Worm (Caenorhabditis elegans) whole organism, mixed stage, embryonic: ENCODE measurements around the gene pmt-1.

Experiments used
- M03D4.4 ChIP-seq: sonication (generic microtip); optimal IDR thresholded peaks from 2 replicates; lab custom pipeline; 2017; ENCODE audit warnings: mild to moderate bottlenecking, missing genetic modification characterization, missing compliant biosample characterization
- ceh-39 ChIP-seq: fragments of 150-350 bp; optimal IDR thresholded peaks from 2 replicates; lab custom pipeline; 2014; ENCODE audit warnings: missing biosample characterization, missing genetic modification characterization
- ceh-43 ChIP-seq: fragments of 200-800 bp; sonication (Bioruptor generic); optimal IDR thresholded peaks from 2 replicates; lab custom pipeline; 2018; ENCODE audit warnings: mild to moderate bottlenecking, missing genetic modification characterization, moderate library complexity, missing compliant biosample characterization
- ces-1 ChIP-seq: fragments of 150-350 bp; optimal IDR thresholded peaks from 2 replicates; lab custom pipeline; 2014; ENCODE audit warnings: missing biosample characterization, missing genetic modification reagents, missing genetic modification characterization
- cnd-1 ChIP-seq: fragments of 200-800 bp; sonication (Bioruptor generic); optimal IDR thresholded peaks from 2 replicates; lab custom pipeline; 2018; ENCODE audit warnings: mild to moderate bottlenecking, missing genetic modification characterization, missing compliant biosample characterization
- drap-1 ChIP-seq: fragments of 200-800 bp; sonication (Bioruptor generic); optimal IDR thresholded peaks from 3 replicates; lab custom pipeline; 2018; ENCODE audit warnings: mild to moderate bottlenecking, missing genetic modification characterization, missing compliant biosample characterization
- elt-1 ChIP-seq: sonication (generic microtip); optimal IDR thresholded peaks from 2 replicates; lab custom pipeline; 2017; ENCODE audit warnings: missing genetic modification characterization, mild to moderate bottlenecking, missing compliant biosample characterization, antibody characterized with exemption, moderate library complexity, borderline replicate concordance; ENCODE audit not compliant: insufficient read depth
- elt-3 ChIP-seq: fragments of 150-350 bp; optimal IDR thresholded peaks from 2 replicates; lab custom pipeline; 2014; ENCODE audit warnings: missing biosample characterization, missing genetic modification characterization
- flh-1 ChIP-seq: fragments of 200-800 bp; sonication (Bioruptor generic); optimal IDR thresholded peaks from 2 replicates; lab custom pipeline; 2018; ENCODE audit warnings: mild to moderate bottlenecking, missing genetic modification characterization, moderate library complexity, missing compliant biosample characterization
- ham-2 ChIP-seq: fragments of 200-800 bp; sonication (Bioruptor generic); optimal IDR thresholded peaks from 2 replicates; lab custom pipeline; 2018; ENCODE audit warnings: mild to moderate bottlenecking, missing genetic modification characterization, missing compliant biosample characterization
- hlh-1 ChIP-seq: fragments of 150-350 bp; optimal IDR thresholded peaks from 2 replicates; lab custom pipeline; 2014; ENCODE audit warnings: missing biosample characterization, missing genetic modification reagents, missing genetic modification characterization
- lin-13 ChIP-seq: fragments of 150-350 bp; optimal IDR thresholded peaks from 2 replicates; lab custom pipeline; 2014; ENCODE audit warnings: missing biosample characterization, missing genetic modification characterization
- lin-32 ChIP-seq: fragments of 200-800 bp; sonication (Bioruptor generic); optimal IDR thresholded peaks from 2 replicates; lab custom pipeline; 2018; ENCODE audit warnings: mild to moderate bottlenecking, missing genetic modification characterization, missing compliant biosample characterization
- lsy-2 ChIP-seq: fragments of 150-350 bp; optimal IDR thresholded peaks from 2 replicates; lab custom pipeline; 2014; ENCODE audit warnings: missing biosample characterization, missing genetic modification characterization
- mls-2 ChIP-seq: sonication (generic microtip); optimal IDR thresholded peaks from 2 replicates; lab custom pipeline; 2016; ENCODE audit warnings: mild to moderate bottlenecking, missing genetic modification characterization, moderate library complexity, missing compliant biosample characterization
- nhr-12 ChIP-seq: fragments of 150-350 bp; optimal IDR thresholded peaks from 2 replicates; lab custom pipeline; 2014; ENCODE audit warnings: missing biosample characterization, missing genetic modification characterization
- nhr-2 ChIP-seq: fragments of 150-350 bp; optimal IDR thresholded peaks from 2 replicates; lab custom pipeline; 2014; ENCODE audit warnings: missing biosample characterization, missing genetic modification characterization
- nhr-237 ChIP-seq: fragments of 150-350 bp; optimal IDR thresholded peaks from 2 replicates; lab custom pipeline; 2014; ENCODE audit warnings: missing biosample characterization, missing genetic modification characterization
- nhr-28 ChIP-seq: fragments of 150-350 bp; optimal IDR thresholded peaks from 2 replicates; lab custom pipeline; 2014; ENCODE audit warnings: missing biosample characterization, missing genetic modification characterization
- nhr-76 ChIP-seq: sonication (generic microtip); optimal IDR thresholded peaks from 2 replicates; lab custom pipeline; 2017; ENCODE audit warnings: missing biosample characterization, missing genetic modification characterization
- snpc-4 ChIP-seq: fragments of 150-350 bp; optimal IDR thresholded peaks from 2 replicates; lab custom pipeline; 2014; ENCODE audit warnings: missing biosample characterization, missing genetic modification characterization
- sptf-1 ChIP-seq: sonication (generic microtip); optimal IDR thresholded peaks from 2 replicates; lab custom pipeline; 2017; ENCODE audit warnings: mild to moderate bottlenecking, missing genetic modification characterization, moderate library complexity, missing compliant biosample characterization
- tbx-8 ChIP-seq: fragments of 200-800 bp; sonication (Bioruptor generic); optimal IDR thresholded peaks from 2 replicates; lab custom pipeline; 2018; ENCODE audit warnings: mild to moderate bottlenecking, missing genetic modification characterization, moderate library complexity, missing compliant biosample characterization
- unc-120 ChIP-seq: sonication (generic microtip); optimal IDR thresholded peaks from 2 replicates; lab custom pipeline; 2017; ENCODE audit warnings: missing genetic modification characterization, missing compliant biosample characterization; ENCODE audit not compliant: poor library complexity, severe bottlenecking
- unc-39 ChIP-seq: fragments of 150-350 bp; optimal IDR thresholded peaks from 2 replicates; lab custom pipeline; 2014; ENCODE audit warnings: missing biosample characterization, missing genetic modification characterization
- zip-8 ChIP-seq: fragments of 150-350 bp; optimal IDR thresholded peaks from 2 replicates; lab custom pipeline; 2014; ENCODE audit warnings: missing biosample characterization, missing genetic modification characterization
- ztf-11 ChIP-seq: fragments of 150-350 bp; optimal IDR thresholded peaks from 2 replicates; lab custom pipeline; 2014; ENCODE audit warnings: missing biosample characterization, missing genetic modification characterization

pmt-1 gene

DNA sequence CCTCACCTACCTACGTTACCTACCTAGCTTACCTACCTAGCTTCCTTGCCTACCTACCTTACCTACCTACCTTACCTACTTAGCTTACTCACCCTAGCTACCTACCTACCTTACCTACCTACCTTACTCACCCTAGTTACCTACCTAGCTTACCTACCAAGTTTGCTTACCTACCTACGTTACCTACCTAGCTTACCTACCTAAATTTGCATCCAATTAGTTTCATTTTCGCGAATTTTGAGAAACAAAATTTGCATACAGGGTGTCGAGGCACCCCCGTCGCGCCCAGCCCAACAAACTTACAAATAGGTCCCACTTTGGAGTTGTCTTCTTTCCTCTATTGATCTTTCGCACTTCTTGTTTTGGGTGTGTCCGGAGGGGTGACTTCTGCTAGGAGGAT is 13.3 kb downstream of the pmt-1 start:
- TF ChIP-seq nhr-2 (tag; lab: Kevin White, UChicago), result no peak

DNA sequence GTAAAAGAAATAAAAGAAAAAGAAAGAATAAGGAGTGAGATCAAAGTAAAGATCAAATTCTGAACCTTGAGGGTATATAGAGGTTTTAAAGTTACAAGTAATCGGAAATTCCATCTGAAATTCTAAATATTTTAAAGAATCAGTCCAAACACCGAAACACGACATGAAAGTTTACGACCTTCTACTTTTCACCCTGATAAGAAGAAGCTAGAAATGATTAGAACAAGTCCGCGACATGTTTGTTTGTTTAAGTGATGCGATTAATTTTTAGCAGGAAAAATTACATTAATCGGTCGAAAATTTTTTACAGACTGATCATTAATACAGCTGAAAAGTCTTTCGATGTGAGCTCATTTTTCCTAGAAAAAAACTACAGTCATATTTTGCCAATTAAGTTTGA is 17.7 kb downstream of the pmt-1 start:
- TF ChIP-seq M03D4.4 (no peak), sptf-1 (tag; lab: Kevin White, UChicago) (no peak), elt-3 (tag; lab: Kevin White, UChicago) (no peak), lin-13 (tag; lab: Kevin White, UChicago) (no peak), drap-1 (GFP tag; lab: Kevin White, UChicago) (no peak), elt-1 (no peak), ztf-11 (no peak), nhr-28 (tag; lab: Kevin White, UChicago) (no peak)

DNA sequence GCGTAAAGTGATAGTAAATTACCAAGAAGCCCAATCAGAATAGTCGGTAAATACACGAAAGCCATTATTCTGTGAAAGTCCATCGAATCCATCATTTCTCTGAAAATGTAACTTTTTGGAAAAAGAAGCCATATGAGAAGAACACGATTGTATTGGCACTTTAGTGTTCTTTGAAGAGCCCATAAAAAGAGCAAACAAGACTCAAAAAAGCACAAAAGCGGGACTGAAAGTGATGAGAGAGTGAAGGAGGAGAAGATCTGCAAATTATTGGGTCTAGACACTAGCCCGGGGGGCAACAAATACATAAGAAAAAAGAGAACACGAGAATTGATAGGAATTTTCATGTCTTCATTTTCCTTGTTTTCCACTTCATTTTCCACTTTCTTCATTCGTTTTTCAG is 26.9 kb downstream of the pmt-1 start, which contains the start of gene frpr-4:
frpr-4 (minus strand) TSS at position 101 of the 400 bp plus-strand sequence.
- no peak for TF ChIP-seq sptf-1 (tag; lab: Kevin White, UChicago)
- no peak for TF ChIP-seq M03D4.4
- TF ChIP-seq nhr-2 (tag; lab: Kevin White, UChicago), result no peak
- TF ChIP-seq unc-120 (tag; lab: Kevin White, UChicago), result no peak
- TF ChIP-seq flh-1 (GFP tag; lab: Kevin White, UChicago), result no peak
- TF ChIP-seq mls-2 (tag; lab: Kevin White, UChicago), result no peak
- TF ChIP-seq unc-39 (tag; lab: Kevin White, UChicago), result no peak
- TF ChIP-seq ces-1 (GFP tag; lab: Kevin White, UChicago), result no peak
- no peak for TF ChIP-seq nhr-237 (tag; lab: Kevin White, UChicago)
- TF ChIP-seq snpc-4 (tag; lab: Kevin White, UChicago), result no peak
- TF ChIP-seq hlh-1 (tag; lab: Kevin White, UChicago), result no peak
- no peak for TF ChIP-seq nhr-12 (tag; lab: Kevin White, UChicago)
- TF ChIP-seq elt-3 (tag; lab: Kevin White, UChicago), result no peak
- TF ChIP-seq drap-1 (GFP tag; lab: Kevin White, UChicago), result no peak
- TF ChIP-seq elt-1, result no peak
- TF ChIP-seq lsy-2 (tag; lab: Kevin White, UChicago), result no peak
- TF ChIP-seq ztf-11, result no peak
- no peak for TF ChIP-seq ham-2 (GFP tag; lab: Kevin White, UChicago)

DNA sequence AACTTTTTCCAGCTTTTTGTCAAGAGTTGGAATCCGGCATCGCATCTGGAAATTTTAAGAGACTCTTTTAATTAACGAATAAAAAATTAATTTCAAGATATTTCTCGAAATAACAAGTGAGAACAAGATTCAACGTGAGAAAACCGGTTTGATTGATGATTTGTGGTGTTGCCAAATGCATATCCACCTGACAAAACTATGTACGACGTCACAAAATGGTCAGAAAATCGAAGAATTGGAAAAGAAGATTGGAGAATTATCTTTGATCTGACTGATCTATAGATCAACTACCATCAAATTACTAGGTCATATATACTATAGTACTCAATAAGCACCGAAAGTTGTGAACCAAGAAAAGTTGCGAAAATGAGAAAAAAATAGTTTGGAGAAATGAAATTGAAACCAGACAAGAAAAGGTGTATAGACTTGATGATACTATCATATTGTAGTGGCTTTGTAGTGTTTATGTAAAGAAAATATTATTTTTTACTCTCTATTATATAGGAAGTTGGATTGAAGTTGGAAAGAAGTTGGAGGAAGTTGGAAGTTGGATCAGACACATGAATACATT is 35.4 kb downstream of the pmt-1 start, which contains the start of gene ptr-6:
ptr-6 (minus strand) TSS at position 47 of the 571 bp plus-strand sequence.
- no peak for TF ChIP-seq cnd-1
- TF ChIP-seq ceh-39 (tag; lab: Kevin White, UChicago), result no peak
- TF ChIP-seq nhr-76, result no peak
- TF ChIP-seq lin-13 (tag; lab: Kevin White, UChicago), result no peak
- TF ChIP-seq nhr-12 (tag; lab: Kevin White, UChicago), result no peak
- no peak for TF ChIP-seq nhr-2 (tag; lab: Kevin White, UChicago)
- TF ChIP-seq nhr-237 (tag; lab: Kevin White, UChicago), result no peak
- TF ChIP-seq nhr-28 (tag; lab: Kevin White, UChicago), result no peak
- no peak for TF ChIP-seq lin-32 (GFP tag; lab: Kevin White, UChicago)
- TF ChIP-seq ceh-43 (GFP tag; lab: Kevin White, UChicago), result no peak
- no peak for TF ChIP-seq zip-8 (tag; lab: Kevin White, UChicago)
- no peak for TF ChIP-seq tbx-8
- no peak for TF ChIP-seq hlh-1 (tag; lab: Kevin White, UChicago)

DNA sequence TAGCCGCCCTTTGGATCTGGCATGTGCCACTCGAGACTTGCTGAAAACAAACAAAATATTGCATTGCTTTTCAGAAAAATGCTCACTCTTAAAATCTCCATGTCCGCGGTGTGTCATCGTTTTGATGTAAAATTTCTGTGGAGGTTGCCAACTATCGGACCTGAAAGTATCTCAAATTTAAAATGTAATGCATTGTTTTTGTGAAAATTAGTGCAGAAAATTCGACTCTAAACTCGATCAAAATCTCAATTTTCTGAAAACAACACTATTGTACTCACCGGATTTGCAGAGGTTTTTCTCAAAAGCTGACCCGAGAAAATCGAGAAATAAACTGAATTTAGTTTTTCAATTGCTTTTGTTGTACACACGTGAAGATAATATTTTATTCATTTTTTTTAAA is 40.8 kb downstream of the pmt-1 start, which contains the start of gene T16D1.1:
T16D1.1 (minus strand) TSS at position 101 of the 400 bp plus-strand sequence.
- TF ChIP-seq elt-1 (no peak), lin-13 (tag; lab: Kevin White, UChicago) (no peak), unc-39 (tag; lab: Kevin White, UChicago) (no peak)

DNA sequence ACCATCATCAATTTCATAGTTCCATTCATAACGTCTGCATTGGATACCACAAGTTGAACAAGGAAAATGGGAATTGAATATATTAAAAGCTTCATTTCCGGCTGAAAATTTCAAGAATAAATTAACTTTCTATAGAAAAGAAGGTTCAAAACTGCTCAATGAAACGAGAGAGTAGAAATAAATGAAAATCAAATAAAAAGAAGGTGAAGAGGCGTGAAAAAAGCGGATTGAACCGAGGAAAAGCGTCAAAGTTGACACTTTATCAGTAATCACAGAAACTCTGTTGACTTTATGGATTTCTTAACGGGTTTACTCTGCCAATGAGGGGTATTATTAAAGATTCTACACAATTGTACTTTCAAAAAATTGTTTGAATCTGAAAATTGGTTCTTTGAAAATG is 44.0 kb downstream of the pmt-1 start, which contains the start of gene pho-4:
pho-4 (minus strand) TSS at position 101 of the 400 bp plus-strand sequence.
- TF ChIP-seq nhr-237 (tag; lab: Kevin White, UChicago), result no peak
- TF ChIP-seq cnd-1, result no peak
- TF ChIP-seq hlh-1 (tag; lab: Kevin White, UChicago), result no peak
- no peak for TF ChIP-seq ceh-43 (GFP tag; lab: Kevin White, UChicago)
- TF ChIP-seq ceh-39 (tag; lab: Kevin White, UChicago), result no peak
